Fruit fly (Drosophila melanogaster) whole organism, embryonic: Measurements from ENCODE around the gene CG7101.
A peak's percentile ranks its signal among the peaks of the same experiment; 100 is the strongest.

Source experiments
- Aef1 ChIP-seq: fragments of 200-800 bp; sonication (Bioruptor generic); IDR thresholded peaks from 3 replicates; pipeline ENCODE4 v1.3.6; 2022; ENCODE audit warnings: missing biosample characterization, missing genetic modification characterization
- Asciz ChIP-seq: fragments of 200-800 bp; sonication (Bioruptor generic); optimal IDR thresholded peaks from 2 replicates; lab custom pipeline; 2017; ENCODE audit warnings: missing biosample characterization, mild to moderate bottlenecking, missing genetic modification characterization, missing genetic modification reagents
- CG10321 ChIP-seq: fragments of 200-800 bp; sonication (Bioruptor generic); IDR thresholded peaks from 2 replicates; pipeline ENCODE4 v1.3.6; 2022; ENCODE audit warnings: missing biosample characterization, missing genetic modification characterization
- CG11723 ChIP-seq: fragments of 200-800 bp; sonication (Bioruptor generic); optimal IDR thresholded peaks from 2 replicates; lab custom pipeline; 2017; ENCODE audit warnings: missing biosample characterization, mild to moderate bottlenecking, missing genetic modification characterization
- CG14014 ChIP-seq: fragments of 200-800 bp; sonication (Bioruptor generic); IDR thresholded peaks from 2 replicates; pipeline ENCODE4 v1.3.6; 2022; ENCODE audit warnings: missing biosample characterization, missing genetic modification characterization
- CG14050 ChIP-seq: fragments of 200-800 bp; sonication (Bioruptor generic); IDR thresholded peaks from 3 replicates; pipeline ENCODE4 v1.3.6; 2022; ENCODE audit warnings: missing biosample characterization, missing genetic modification characterization
- CG14860 ChIP-seq: fragments of 200-800 bp; sonication (Bioruptor generic); IDR thresholded peaks from 3 replicates; pipeline ENCODE4 v1.3.6; 2022; ENCODE audit warnings: missing biosample characterization, missing genetic modification characterization; ENCODE audit not compliant: partially characterized antibody
- CG15011 ChIP-seq: fragments of 200-800 bp; sonication (Bioruptor generic); optimal IDR thresholded peaks from 3 replicates; lab custom pipeline; 2018; ENCODE audit warnings: missing biosample characterization, mild to moderate bottlenecking, missing genetic modification characterization
- CG15696 ChIP-seq: fragments of 200-800 bp; sonication (Bioruptor generic); optimal IDR thresholded peaks from 2 replicates; lab custom pipeline; 2019; ENCODE audit warnings: missing biosample characterization, mild to moderate bottlenecking, missing genetic modification characterization, moderate library complexity
- CG18599 ChIP-seq: fragments of 200-800 bp; sonication (Bioruptor generic); optimal IDR thresholded peaks from 3 replicates; lab custom pipeline; 2017; ENCODE audit warnings: missing biosample characterization, missing genetic modification characterization, mild to moderate bottlenecking, moderate library complexity, missing genetic modification reagents
- CG31365 ChIP-seq: fragments of 200-800 bp; sonication (Bioruptor generic); optimal IDR thresholded peaks from 2 replicates; lab custom pipeline; 2018; ENCODE audit warnings: missing biosample characterization, mild to moderate bottlenecking, missing genetic modification characterization
- CG5245 ChIP-seq: fragments of 200-800 bp; sonication (Bioruptor generic); optimal IDR thresholded peaks from 3 replicates; lab custom pipeline; 2016; ENCODE audit warnings: missing biosample characterization, missing genetic modification characterization
- CG7372 ChIP-seq: fragments of 200-800 bp; sonication (Bioruptor generic); IDR thresholded peaks from 2 replicates; pipeline ENCODE4 v1.3.6; 2022; ENCODE audit warnings: missing biosample characterization, missing genetic modification characterization
- CG8478 ChIP-seq: fragments of >200 bp; optimal IDR thresholded peaks from 2 replicates; lab custom pipeline; 2018
- CG8765 ChIP-seq: fragments of 200-800 bp; sonication (Bioruptor generic); IDR thresholded peaks from 2 replicates; pipeline ENCODE4 v1.3.6; 2022; ENCODE audit warnings: missing biosample characterization, missing genetic modification characterization
- Deaf1 ChIP-seq: fragments of 200-800 bp; optimal IDR thresholded peaks from 3 replicates; lab custom pipeline; 2019; ENCODE audit warnings: missing biosample characterization, mild to moderate bottlenecking, missing genetic modification characterization, moderate library complexity
- Fer2 ChIP-seq: fragments of 200-800 bp; sonication (Bioruptor generic); optimal IDR thresholded peaks from 2 replicates; lab custom pipeline; 2018; ENCODE audit warnings: missing biosample characterization, mild to moderate bottlenecking, missing genetic modification characterization, moderate library complexity
- HHEX ChIP-seq: fragments of 200-800 bp; sonication (Bioruptor generic); optimal IDR thresholded peaks from 3 replicates; lab custom pipeline; 2017; ENCODE audit warnings: missing biosample characterization, mild to moderate bottlenecking, missing genetic modification characterization, missing genetic modification reagents
- HLH3B ChIP-seq: fragments of 200-800 bp; sonication (Bioruptor generic); IDR thresholded peaks from 2 replicates; pipeline ENCODE4 v1.3.6; 2022; ENCODE audit warnings: missing biosample characterization, missing genetic modification characterization
- HLHmδ ChIP-seq: fragments of 200-800 bp; sonication (Bioruptor generic); optimal IDR thresholded peaks from 2 replicates; lab custom pipeline; 2018; ENCODE audit warnings: missing biosample characterization, mild to moderate bottlenecking, missing genetic modification characterization, moderate library complexity
- MTF-1 ChIP-seq: fragments of 200-800 bp; sonication (Bioruptor generic); optimal IDR thresholded peaks from 2 replicates; lab custom pipeline; 2018; ENCODE audit warnings: missing biosample characterization, mild to moderate bottlenecking, missing genetic modification characterization, borderline replicate concordance
- Neu2 ChIP-seq: fragments of 200-800 bp; sonication (Bioruptor generic); optimal IDR thresholded peaks from 3 replicates; lab custom pipeline; 2016; ENCODE audit warnings: missing biosample characterization, missing genetic modification characterization, borderline replicate concordance
- NfI ChIP-seq: fragments of 200-800 bp; sonication (Bioruptor generic); optimal IDR thresholded peaks from 3 replicates; lab custom pipeline; 2018; ENCODE audit warnings: missing biosample characterization, mild to moderate bottlenecking, missing genetic modification characterization, moderate library complexity
- Side ChIP-seq: fragments of 200-800 bp; sonication (Bioruptor generic); optimal IDR thresholded peaks from 2 replicates; lab custom pipeline; 2016; ENCODE audit warnings: missing biosample characterization, missing genetic modification characterization
- Six4 ChIP-seq: fragments of 200-800 bp; sonication (Bioruptor generic); optimal IDR thresholded peaks from 2 replicates; lab custom pipeline; 2016; ENCODE audit warnings: missing biosample characterization, missing genetic modification characterization
- TFAM ChIP-seq: fragments of 200-800 bp; sonication (Bioruptor generic); optimal IDR thresholded peaks from 2 replicates; lab custom pipeline; 2017; ENCODE audit warnings: missing biosample characterization, missing genetic modification characterization, inconsistent platforms
- aop ChIP-seq: fragments of 200-800 bp; sonication (Bioruptor generic); IDR thresholded peaks from 2 replicates; pipeline ENCODE4 v1.3.6; 2022; ENCODE audit warnings: missing biosample characterization, missing genetic modification characterization
- ap ChIP-seq: fragments of 200-800 bp; sonication (Bioruptor generic); IDR thresholded peaks from 2 replicates; pipeline ENCODE4 v1.3.6; 2022; ENCODE audit warnings: missing biosample characterization, missing genetic modification characterization
- corto ChIP-seq: fragments of 200-800 bp; sonication (Bioruptor generic); optimal IDR thresholded peaks from 2 replicates; lab custom pipeline; 2016; ENCODE audit warnings: missing biosample characterization, mild to moderate bottlenecking, missing genetic modification characterization, moderate library complexity
- crc ChIP-seq: fragments of 200-800 bp; sonication (Bioruptor generic); optimal IDR thresholded peaks from 2 replicates; lab custom pipeline; 2016; ENCODE audit warnings: missing biosample characterization, missing genetic modification characterization
- crol ChIP-seq: fragments of 200-800 bp; sonication (Bioruptor generic); IDR thresholded peaks from 2 replicates; pipeline ENCODE4 v1.3.6; 2022; ENCODE audit warnings: missing biosample characterization, missing genetic modification characterization
- danr ChIP-seq: fragments of 200-800 bp; sonication (Bioruptor generic); IDR thresholded peaks from 2 replicates; pipeline ENCODE4 v1.3.6; 2022; ENCODE audit warnings: missing biosample characterization, missing genetic modification characterization
- dmrt11E ChIP-seq: fragments of 200-800 bp; sonication (Bioruptor generic); optimal IDR thresholded peaks from 3 replicates; lab custom pipeline; 2018; ENCODE audit warnings: missing biosample characterization, mild to moderate bottlenecking, missing genetic modification characterization, moderate library complexity
- dysf ChIP-seq: fragments of 200-800 bp; sonication (Bioruptor generic); IDR thresholded peaks from 3 replicates; pipeline ENCODE4 v1.3.6; 2022; ENCODE audit warnings: missing biosample characterization, missing genetic modification characterization
- fd64A ChIP-seq: fragments of 200-800 bp; sonication (Bioruptor generic); optimal IDR thresholded peaks from 3 replicates; lab custom pipeline; 2018; ENCODE audit warnings: missing biosample characterization, mild to moderate bottlenecking, missing genetic modification characterization
- fd96Cb ChIP-seq: fragments of 200-800 bp; sonication (Bioruptor generic); optimal IDR thresholded peaks from 2 replicates; lab custom pipeline; 2018; ENCODE audit warnings: missing biosample characterization, mild to moderate bottlenecking, missing genetic modification characterization, moderate library complexity
- hkb ChIP-seq, 2 experiments: fragments of 200-800 bp in 1 of 2; fragments of >200 bp in 1 of 2; sonication (Bioruptor generic) in 1 of 2; IDR thresholded peaks in 1 of 2; optimal IDR thresholded peaks in 1 of 2; 2 replicates each; pipeline versions ENCODE4 v1.3.6 to Lab custom; 2017 to 2022; ENCODE audit warnings: missing biosample characterization in 1 of 2, missing genetic modification characterization in 1 of 2
- jigr1 ChIP-seq: fragments of 200-800 bp; sonication (Bioruptor generic); IDR thresholded peaks from 3 replicates; pipeline ENCODE4 v1.3.6; 2022; ENCODE audit warnings: missing biosample characterization, missing genetic modification characterization
- lmd ChIP-seq: fragments of 200-800 bp; sonication (Bioruptor generic); IDR thresholded peaks from 2 replicates; pipeline ENCODE4 v1.3.6; 2022; ENCODE audit warnings: missing biosample characterization, missing genetic modification characterization
- oc ChIP-seq: fragments of 200-800 bp; sonication (Bioruptor generic); optimal IDR thresholded peaks from 2 replicates; lab custom pipeline; 2018; ENCODE audit warnings: missing biosample characterization, mild to moderate bottlenecking, missing genetic modification characterization, moderate library complexity
- p53 ChIP-seq: fragments of 200-800 bp; sonication (Bioruptor generic); optimal IDR thresholded peaks from 2 replicates; lab custom pipeline; 2016; ENCODE audit warnings: missing biosample characterization, missing genetic modification characterization
- repo ChIP-seq: fragments of 200-800 bp; sonication (Bioruptor generic); optimal IDR thresholded peaks from 2 replicates; lab custom pipeline; 2016; ENCODE audit warnings: missing biosample characterization, missing genetic modification characterization
- ro ChIP-seq: fragments of 200-800 bp; sonication (Bioruptor generic); IDR thresholded peaks from 2 replicates; pipeline ENCODE4 v1.3.6; 2022; ENCODE audit warnings: missing biosample characterization, missing genetic modification characterization
- slou ChIP-seq: fragments of 200-800 bp; sonication (Bioruptor generic); optimal IDR thresholded peaks from 3 replicates; lab custom pipeline; 2016; ENCODE audit warnings: missing biosample characterization, missing genetic modification characterization
- sr ChIP-seq: fragments of 200-800 bp; sonication (Bioruptor generic); IDR thresholded peaks from 3 replicates; pipeline ENCODE4 v1.3.6; 2022; ENCODE audit warnings: missing biosample characterization, missing genetic modification characterization
- sug ChIP-seq: fragments of 200-800 bp; optimal IDR thresholded peaks from 2 replicates; lab custom pipeline; 2019; ENCODE audit warnings: missing biosample characterization, mild to moderate bottlenecking, missing genetic modification characterization, moderate library complexity
- trem ChIP-seq: fragments of 200-800 bp; optimal IDR thresholded peaks from 3 replicates; lab custom pipeline; 2019; ENCODE audit warnings: missing biosample characterization, mild to moderate bottlenecking, missing genetic modification characterization, moderate library complexity
- unpg ChIP-seq: fragments of 200-800 bp; sonication (Bioruptor generic); optimal IDR thresholded peaks from 3 replicates; lab custom pipeline; 2018; ENCODE audit warnings: missing biosample characterization, mild to moderate bottlenecking, missing genetic modification characterization, moderate library complexity
- vnd ChIP-seq: fragments of 200-800 bp; sonication (Bioruptor generic); IDR thresholded peaks from 3 replicates; pipeline ENCODE4 v1.3.6; 2022; ENCODE audit warnings: missing biosample characterization, missing genetic modification characterization; ENCODE audit not compliant: partially characterized antibody

Gene CG7101

dm6 chrX:18789353-18790210 is 40.8 kb upstream of the CG7101 start (continued):
- TF ChIP-seq Asciz (GFP tag; lab: Kevin White, UChicago) = peak; percentile 49
- TF ChIP-seq crc (GFP tag; lab: Kevin White, UChicago) = peak; percentile 6
- no peak for TF ChIP-seq CG8478
- 0 out of 2 replicates have a peak, but pooled peaks have one; percentile 29 for TF ChIP-seq CG7372 (GFP tag; lab: Robert Waterston, UW)
- TF ChIP-seq dysf (GFP tag; lab: Robert Waterston, UW) = peak; percentile 67; the same call in 2 of the 3 replicates
- no peak for TF ChIP-seq jigr1
- TF ChIP-seq CG10321 = no peak
- peak; percentile 56 for TF ChIP-seq lmd (GFP tag; lab: Robert Waterston, UW)
- TF ChIP-seq sug = peak; percentile 65
- no peak for TF ChIP-seq HLHmδ (GFP tag; lab: Kevin White, UChicago)
- no peak for TF ChIP-seq hkb (optimal IDR thresholded peaks at IDR 0.05; lab: Kevin White, UChicago)
- TF ChIP-seq hkb (GFP tag; IDR thresholded peaks at IDR 0.05; lab: Robert Waterston, UW) = no peak
- TF ChIP-seq CG31365 (tag; lab: Kevin White, UChicago) = no peak
- TF ChIP-seq unpg (GFP tag; lab: Kevin White, UChicago) = peak; percentile 43
- TF ChIP-seq vnd = no peak
- TF ChIP-seq Aef1 (GFP tag; lab: Robert Waterston, UW) = peak; percentile 21; the same call in 1 of the 3 replicates
- no peak for TF ChIP-seq p53 (GFP tag; lab: Kevin White, UChicago)
- TF ChIP-seq CG14014 (GFP tag; lab: Robert Waterston, UW) = peak; percentile 39; the same call in 1 of the 2 replicates
- TF ChIP-seq NfI (GFP tag; lab: Kevin White, UChicago) = peak; percentile 60
- peak; percentile 58 for TF ChIP-seq crol (GFP tag; lab: Robert Waterston, UW)
- TF ChIP-seq CG14050 = no peak
- TF ChIP-seq CG15011 (GFP tag; lab: Kevin White, UChicago) = peak; percentile 64
- no peak for TF ChIP-seq MTF-1
- TF ChIP-seq Fer2 = no peak
- no peak for TF ChIP-seq danr
- peak; percentile 23 for TF ChIP-seq CG15696 (tag; lab: Kevin White, UChicago)
- TF ChIP-seq CG11723 (GFP tag; lab: Kevin White, UChicago) = peak; percentile 58
- TF ChIP-seq repo = no peak
- peak; percentile 27 for TF ChIP-seq slou (GFP tag; lab: Kevin White, UChicago)
- peak; percentile 56 for TF ChIP-seq HHEX (GFP tag; lab: Kevin White, UChicago)
- peak; percentile 22 for TF ChIP-seq Deaf1 (tag; lab: Kevin White, UChicago)
- no peak for TF ChIP-seq aop (GFP tag; lab: Robert Waterston, UW)
- no peak for TF ChIP-seq CG14860 (GFP tag; lab: Robert Waterston, UW)
- TF ChIP-seq Side = peak; percentile 24
- TF ChIP-seq Six4 (GFP tag; lab: Kevin White, UChicago) = peak; percentile 40
- TF ChIP-seq ro (GFP tag; lab: Robert Waterston, UW) = no peak
- TF ChIP-seq CG5245 (GFP tag; lab: Kevin White, UChicago) = no peak
- TF ChIP-seq fd64A (GFP tag; lab: Kevin White, UChicago) = no peak
- no peak for TF ChIP-seq TFAM (GFP tag; lab: Kevin White, UChicago)
- peak; percentile 69 for TF ChIP-seq CG18599 (GFP tag; lab: Kevin White, UChicago)
- TF ChIP-seq dmrt11E = peak; percentile 27
- TF ChIP-seq corto (GFP tag; lab: Kevin White, UChicago) = no peak
- no peak for TF ChIP-seq trem (tag; lab: Kevin White, UChicago)
- TF ChIP-seq HLH3B (GFP tag; lab: Robert Waterston, UW) = no peak
- TF ChIP-seq CG8765 (GFP tag; lab: Robert Waterston, UW) = no peak
- TF ChIP-seq ap (GFP tag; lab: Robert Waterston, UW) = no peak
- TF ChIP-seq oc (tag; lab: Kevin White, UChicago) = no peak
- TF ChIP-seq Neu2 (GFP tag; lab: Kevin White, UChicago) = no peak
- TF ChIP-seq fd96Cb (tag; lab: Kevin White, UChicago) = peak; percentile 36
- TF ChIP-seq sr (GFP tag; lab: Robert Waterston, UW) = peak; percentile 83
